Fruit fly (Drosophila melanogaster): ENCODE data around the gene SLIRP2.

SLIRP2 gene

DNA sequence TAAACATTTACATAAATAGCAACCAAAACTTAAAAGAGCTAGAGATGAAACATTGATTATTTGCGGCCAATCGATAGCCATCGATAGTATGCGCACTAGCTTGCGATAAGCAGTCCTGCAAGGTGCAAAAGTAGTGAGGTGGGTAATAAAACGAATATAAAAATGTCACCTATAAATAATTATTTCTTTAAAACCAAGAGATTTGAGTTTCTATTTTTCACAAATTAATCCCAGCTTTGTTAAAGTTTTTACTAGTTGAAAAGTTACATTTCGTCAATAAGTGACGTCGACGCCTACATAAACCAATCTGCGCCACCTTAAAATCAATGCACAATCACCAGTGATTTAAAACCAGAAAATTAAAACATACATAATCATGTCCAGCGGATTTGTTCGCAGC is at the start of gene SLIRP2, which contains the start of gene Mkk4 (continued):
- peak; percentile 96 for TF ChIP-seq her (GFP tag; optimal IDR thresholded peaks at IDR 0.05)
- peak; percentile 98 for TF ChIP-seq dati (GFP tag; IDR thresholded peaks at IDR 0.05)
- peak; percentile 75; the same call in 1 of the 4 replicates for TF ChIP-seq chinmo (GFP tag; IDR thresholded peaks at IDR 0.05; ENCODE audit: partially characterized antibody)
- TF ChIP-seq insv (GFP tag; optimal IDR thresholded peaks at IDR 0.05): peak; percentile 29 to 81
- TF ChIP-seq rib (GFP tag; IDR thresholded peaks at IDR 0.05): peak; percentile 99
- peak; percentile 99 for TF ChIP-seq CG2712 (tag; optimal IDR thresholded peaks at IDR 0.05)
- no peak for TF ChIP-seq fru (optimal IDR thresholded peaks at IDR 0.05)
- TF ChIP-seq CG11696 (GFP tag; IDR thresholded peaks at IDR 0.05): peak; percentile 96
- peak; percentile 99 for TF ChIP-seq CG17359 (tag; optimal IDR thresholded peaks at IDR 0.05)
- TF ChIP-seq CG3995 (GFP tag; optimal IDR thresholded peaks at IDR 0.05): peak; percentile 89
- TF ChIP-seq Sox100B (GFP tag; optimal IDR thresholded peaks at IDR 0.05): peak; percentile 97
- peak; percentile 82 for TF ChIP-seq unc-4 (GFP tag; IDR thresholded peaks at IDR 0.05; ENCODE audit: partially characterized antibody)
- TF ChIP-seq Hey (tag; optimal IDR thresholded peaks at IDR 0.05): peak; percentile 92
- peak; percentile 98 for TF ChIP-seq NK7.1 (GFP tag; optimal IDR thresholded peaks at IDR 0.05)
- peak; percentile 99 for TF ChIP-seq CG16815 (GFP tag; optimal IDR thresholded peaks at IDR 0.05)
- peak; percentile 69 for TF ChIP-seq pfk (GFP tag; optimal IDR thresholded peaks at IDR 0.05)
- TF ChIP-seq sr (GFP tag; IDR thresholded peaks at IDR 0.05): peak; percentile 95
- peak; percentile 64 for TF ChIP-seq CG9797 (GFP tag; optimal IDR thresholded peaks at IDR 0.05)
- peak; percentile 98 for TF ChIP-seq CG3065 (GFP tag; optimal IDR thresholded peaks at IDR 0.05)
- TF ChIP-seq twi (tag; optimal IDR thresholded peaks at IDR 0.05): peak; percentile 98
- peak; percentile 98 for TF ChIP-seq CG6175 (GFP tag; IDR thresholded peaks at IDR 0.05)
- peak; percentile 99 for TF ChIP-seq CG4424 (GFP tag; optimal IDR thresholded peaks at IDR 0.05)
- TF ChIP-seq ems (GFP tag; optimal IDR thresholded peaks at IDR 0.05): peak; percentile 97
- TF ChIP-seq CG6765 (GFP tag; optimal IDR thresholded peaks at IDR 0.05): peak; percentile 97
- TF ChIP-seq CG32772 (GFP tag; IDR thresholded peaks at IDR 0.05): peak; percentile 99
- peak; percentile 99 for TF ChIP-seq Xrp1 (GFP tag; IDR thresholded peaks at IDR 0.05)
- TF ChIP-seq wdn (GFP tag; IDR thresholded peaks at IDR 0.05): peak; percentile 98
- peak; percentile 100 for TF ChIP-seq lilli (GFP tag; optimal IDR thresholded peaks at IDR 0.05)
- TF ChIP-seq gt (GFP tag; IDR thresholded peaks at IDR 0.05): peak; percentile 98
- peak; percentile 93 for TF ChIP-seq kni (GFP tag; optimal IDR thresholded peaks at IDR 0.05)
- TF ChIP-seq run (tag; optimal IDR thresholded peaks at IDR 0.05): peak; percentile 96
- TF ChIP-seq Dp (GFP tag; optimal IDR thresholded peaks at IDR 0.05): peak; percentile 48
- peak; percentile 93 for TF ChIP-seq TFAM (GFP tag; optimal IDR thresholded peaks at IDR 0.05)
- peak; percentile 97 for TF ChIP-seq Poxn (GFP tag; IDR thresholded peaks at IDR 0.05)
- TF ChIP-seq CG7839 (tag; optimal IDR thresholded peaks at IDR 0.05): peak; percentile 99
- TF ChIP-seq CG3163 (GFP tag; optimal IDR thresholded peaks at IDR 0.05): peak; percentile 92
- peak; percentile 96 for TF ChIP-seq ac (GFP tag; optimal IDR thresholded peaks at IDR 0.05)
- TF ChIP-seq CG17328 (GFP tag; IDR thresholded peaks at IDR 0.05): peak; percentile 99
- peak; percentile 99 for TF ChIP-seq CG14050 (GFP tag; IDR thresholded peaks at IDR 0.05)
- peak; percentile 100 for TF ChIP-seq vvl (GFP tag; IDR thresholded peaks at IDR 0.05)
- TF ChIP-seq CG18476 (GFP tag; optimal IDR thresholded peaks at IDR 0.05): peak; percentile 99
- TF ChIP-seq CG12391 (tag; optimal IDR thresholded peaks at IDR 0.05): peak; percentile 100
- peak; percentile 97 for TF ChIP-seq Ravus (GFP tag; IDR thresholded peaks at IDR 0.05)
- TF ChIP-seq en (GFP tag; optimal IDR thresholded peaks at IDR 0.05): peak; percentile 97
- peak; percentile 95 for TF ChIP-seq crc (GFP tag; optimal IDR thresholded peaks at IDR 0.05)
- TF ChIP-seq danr (GFP tag; IDR thresholded peaks at IDR 0.05): peak; percentile 97
- peak; percentile 99 for TF ChIP-seq pum (GFP tag; optimal IDR thresholded peaks at IDR 0.05)
- TF ChIP-seq CG7372 (GFP tag; IDR thresholded peaks at IDR 0.05): peak; percentile 99
- no peak for TF ChIP-seq pan (optimal IDR thresholded peaks at IDR 0.05)
- peak in 1 of 2 experiments; percentile 99 for TF ChIP-seq pan (GFP tag; optimal IDR thresholded peaks at IDR 0.05 in 1 of 2, IDR thresholded peaks at IDR 0.05 in 1 of 2)
- peak; percentile 99 for TF ChIP-seq CG14014 (GFP tag; IDR thresholded peaks at IDR 0.05)
- peak; percentile 98 for TF ChIP-seq CG17612 (GFP tag; IDR thresholded peaks at IDR 0.05)
- TF ChIP-seq Hr3 (GFP tag; optimal IDR thresholded peaks at IDR 0.05): peak; percentile 99

Measured in whole organism, embryonic.